1 fruit fly cellular context compared by ENCODE assay signal in genomic region chr2L:3600847-3601246, dm6.
A peak's percentile ranks its signal among the peaks of the same experiment; 100 is the strongest.
TF ChIP-seq lines count a peak whose summit lies in the region.

No protein-coding gene starts in this region.

TF ChIP-seq in whole organism, embryonic, 481 proteins besides CTCF, POLR2A, EP300 and RAD21 (continued from another document and continues in another):
- TF ChIP-seq CG18262 (tag; optimal IDR thresholded peaks at IDR 0.05; lab: Kevin White, UChicago) (peak; percentile 56), vvl (GFP tag; IDR thresholded peaks at IDR 0.05; lab: Robert Waterston, UW) (peak; percentile 28; the same call in 1 of the 2 replicates), CG8388 (GFP tag; optimal IDR thresholded peaks at IDR 0.05; lab: Kevin White, UChicago) (peak; percentile 36), luna (GFP tag; optimal IDR thresholded peaks at IDR 0.05; lab: Kevin White, UChicago) (no peak), B-H1 (GFP tag; IDR thresholded peaks at IDR 0.05; lab: Robert Waterston, UW) (no peak), CG9727 (GFP tag; optimal IDR thresholded peaks at IDR 0.05; lab: Kevin White, UChicago) (peak; percentile 73), inv (GFP tag; IDR thresholded peaks at IDR 0.05; lab: Robert Waterston, UW; ENCODE audit: partially characterized antibody) (no peak), unc-4 (GFP tag; IDR thresholded peaks at IDR 0.05; lab: Robert Waterston, UW; ENCODE audit: partially characterized antibody) (no peak), Bgb (GFP tag; IDR thresholded peaks at IDR 0.05; lab: Robert Waterston, UW; ENCODE audit: partially characterized antibody) (no peak), D19A (tag; optimal IDR thresholded peaks at IDR 0.05; lab: Kevin White, UChicago) (peak; percentile 34), Hr3 (GFP tag; optimal IDR thresholded peaks at IDR 0.05; lab: Kevin White, UChicago) (peak; percentile 5), CG32532 (GFP tag; IDR thresholded peaks at IDR 0.05; lab: Robert Waterston, UW) (no peak), Hr51 (GFP tag; optimal IDR thresholded peaks at IDR 0.05; lab: Kevin White, UChicago) (no peak), ro (GFP tag; IDR thresholded peaks at IDR 0.05; lab: Robert Waterston, UW) (no peak), gcm (GFP tag; optimal IDR thresholded peaks at IDR 0.05; lab: Kevin White, UChicago) (no peak), CG14667 (GFP tag; IDR thresholded peaks at IDR 0.05; lab: Robert Waterston, UW) (peak; percentile 6; the same call in 1 of the 2 replicates), Vsx1 (GFP tag; optimal IDR thresholded peaks at IDR 0.05; lab: Kevin White, UChicago) (no peak), lov (optimal IDR thresholded peaks at IDR 0.05; lab: Kevin White, UChicago) (no peak), lov (GFP tag; IDR thresholded peaks at IDR 0.05; lab: Robert Waterston, UW) (no peak), Ets65A (GFP tag; lab: Kevin White, UChicago) (peak; percentile 91), CG5953 (GFP tag; IDR thresholded peaks at IDR 0.05; lab: Robert Waterston, UW) (no peak), vnd (GFP tag; IDR thresholded peaks at IDR 0.05; lab: Robert Waterston, UW; ENCODE audit: partially characterized antibody) (no peak), CG1603 (tag; optimal IDR thresholded peaks at IDR 0.05; lab: Kevin White, UChicago) (peak; percentile 56), az2 (GFP tag; optimal IDR thresholded peaks at IDR 0.05; lab: Kevin White, UChicago) (peak; percentile 39), CG12104 (GFP tag; optimal IDR thresholded peaks at IDR 0.05; lab: Kevin White, UChicago) (no peak), lab (GFP tag; optimal IDR thresholded peaks at IDR 0.05; lab: Kevin White, UChicago) (no peak), Hmx (GFP tag; optimal IDR thresholded peaks at IDR 0.05; lab: Kevin White, UChicago) (no peak), abd-A (tag; optimal IDR thresholded peaks at IDR 0.05; lab: Kevin White, UChicago) (no peak), CG10959 (GFP tag; IDR thresholded peaks at IDR 0.05; lab: Robert Waterston, UW) (peak; percentile 80), Nf-YB (GFP tag; optimal IDR thresholded peaks at IDR 0.05; lab: Kevin White, UChicago) (no peak), gce (GFP tag; IDR thresholded peaks at IDR 0.05; lab: Robert Waterston, UW) (no peak), Neu2 (GFP tag; optimal IDR thresholded peaks at IDR 0.05; lab: Kevin White, UChicago; ENCODE audit: borderline replicate concordance) (no peak), rib (GFP tag; IDR thresholded peaks at IDR 0.05; lab: Robert Waterston, UW) (no peak), klu (GFP tag; IDR thresholded peaks at IDR 0.05; lab: Robert Waterston, UW) (no peak), CG12236 (GFP tag; optimal IDR thresholded peaks at IDR 0.05; lab: Kevin White, UChicago) (no peak), Fer3 (tag; optimal IDR thresholded peaks at IDR 0.05; lab: Kevin White, UChicago) (no peak), cato (GFP tag; optimal IDR thresholded peaks at IDR 0.05; lab: Kevin White, UChicago; ENCODE audit: borderline replicate concordance) (no peak), slou (GFP tag; optimal IDR thresholded peaks at IDR 0.05; lab: Kevin White, UChicago) (no peak), fd96Cb (tag; optimal IDR thresholded peaks at IDR 0.05; lab: Kevin White, UChicago) (peak; percentile 28), stc (GFP tag; IDR thresholded peaks at IDR 0.05; lab: Robert Waterston, UW) (no peak), CG12071 (GFP tag; optimal IDR thresholded peaks at IDR 0.05; lab: Kevin White, UChicago) (no peak), CG13123 (GFP tag; optimal IDR thresholded peaks at IDR 0.05; lab: Kevin White, UChicago) (no peak), C15 (GFP tag; IDR thresholded peaks at IDR 0.05; lab: Robert Waterston, UW) (no peak), CG10431 (GFP tag; optimal IDR thresholded peaks at IDR 0.05; lab: Kevin White, UChicago) (no peak), psq (GFP tag; optimal IDR thresholded peaks at IDR 0.05; lab: Kevin White, UChicago) (no peak), Sry-δ (GFP tag; optimal IDR thresholded peaks at IDR 0.05; lab: Kevin White, UChicago) (no peak), tll (GFP tag; optimal IDR thresholded peaks at IDR 0.05; lab: Kevin White, UChicago) (no peak), CG12942 (GFP tag; optimal IDR thresholded peaks at IDR 0.05; lab: Kevin White, UChicago) (no peak), tio (GFP tag; optimal IDR thresholded peaks at IDR 0.05; lab: Kevin White, UChicago) (no peak), CG31388 (GFP tag; optimal IDR thresholded peaks at IDR 0.05; lab: Kevin White, UChicago) (no peak), wdn (GFP tag; IDR thresholded peaks at IDR 0.05; lab: Robert Waterston, UW) (no peak), croc (GFP tag; conservative IDR thresholded peaks at IDR 0.05; lab: Robert Waterston, UW) (peak; percentile 24; the same call in 1 of the 3 replicates), ssp (GFP tag; IDR thresholded peaks at IDR 0.05; lab: Robert Waterston, UW) (peak; percentile 15; the same call in 1 of the 2 replicates), CG4328 (GFP tag; optimal IDR thresholded peaks at IDR 0.05; lab: Kevin White, UChicago) (no peak), HHEX (GFP tag; optimal IDR thresholded peaks at IDR 0.05; lab: Kevin White, UChicago) (no peak), CG9797 (GFP tag; optimal IDR thresholded peaks at IDR 0.05; lab: Kevin White, UChicago) (no peak), CG11695 (GFP tag; IDR thresholded peaks at IDR 0.05; lab: Robert Waterston, UW) (no peak), CG3995 (GFP tag; optimal IDR thresholded peaks at IDR 0.05; lab: Kevin White, UChicago) (no peak), CG2116 (GFP tag; optimal IDR thresholded peaks at IDR 0.05; lab: Kevin White, UChicago) (no peak), CkIIα-i1 (GFP tag; IDR thresholded peaks at IDR 0.05; lab: Robert Waterston, UW) (no peak), CG1647 (GFP tag; optimal IDR thresholded peaks at IDR 0.05; lab: Kevin White, UChicago) (no peak), NC2α (GFP tag; optimal IDR thresholded peaks at IDR 0.05; lab: Kevin White, UChicago) (peak; percentile 2), Deaf1 (tag; optimal IDR thresholded peaks at IDR 0.05; lab: Kevin White, UChicago) (no peak), Camta (GFP tag; optimal IDR thresholded peaks at IDR 0.05; lab: Kevin White, UChicago) (no peak), chn (GFP tag; optimal IDR thresholded peaks at IDR 0.05; lab: Kevin White, UChicago) (peak; percentile 16), Nf-YA (GFP tag; IDR thresholded peaks at IDR 0.05; lab: Robert Waterston, UW) (no peak), CG1233 (GFP tag; optimal IDR thresholded peaks at IDR 0.05; lab: Kevin White, UChicago) (no peak), CG3838 (GFP tag; optimal IDR thresholded peaks at IDR 0.05; lab: Kevin White, UChicago) (no peak), Ada2b (GFP tag; IDR thresholded peaks at IDR 0.05; lab: Robert Waterston, UW) (no peak), zen2 (GFP tag; IDR thresholded peaks at IDR 0.05; lab: Robert Waterston, UW; ENCODE audit: partially characterized antibody) (no peak), Asciz (GFP tag; optimal IDR thresholded peaks at IDR 0.05; lab: Kevin White, UChicago) (no peak), cg (GFP tag; optimal IDR thresholded peaks at IDR 0.05; lab: Kevin White, UChicago) (no peak), Med (GFP tag; lab: Kevin White, UChicago) (peak; percentile 60), Mrtf (GFP tag; IDR thresholded peaks at IDR 0.05; lab: Robert Waterston, UW) (no peak), CG7928 (GFP tag; optimal IDR thresholded peaks at IDR 0.05; lab: Kevin White, UChicago) (no peak), org-1 (GFP tag; optimal IDR thresholded peaks at IDR 0.05; lab: Kevin White, UChicago) (no peak), mam (GFP tag; optimal IDR thresholded peaks at IDR 0.05; lab: Kevin White, UChicago) (no peak), Abd-B (GFP tag; optimal IDR thresholded peaks at IDR 0.05; lab: Kevin White, UChicago) (peak; percentile 5), HLH3B (GFP tag; IDR thresholded peaks at IDR 0.05; lab: Robert Waterston, UW) (no peak), cad (GFP tag; optimal IDR thresholded peaks at IDR 0.05; lab: Kevin White, UChicago) (no peak), Mes4 (GFP tag; optimal IDR thresholded peaks at IDR 0.05; lab: Kevin White, UChicago) (peak; percentile 7), Aef1 (GFP tag; IDR thresholded peaks at IDR 0.05; lab: Robert Waterston, UW) (no peak), vfl (GFP tag; optimal IDR thresholded peaks at IDR 0.05; lab: Kevin White, UChicago) (no peak), MESR4 (GFP tag; optimal IDR thresholded peaks at IDR 0.05; lab: Kevin White, UChicago) (no peak), toy (GFP tag; IDR thresholded peaks at IDR 0.05; lab: Robert Waterston, UW) (no peak), Gsc (GFP tag; IDR thresholded peaks at IDR 0.05; lab: Robert Waterston, UW) (no peak), ham (GFP tag; IDR thresholded peaks at IDR 0.05; lab: Robert Waterston, UW) (no peak), CG13424 (tag; optimal IDR thresholded peaks at IDR 0.05; lab: Kevin White, UChicago) (peak; percentile 14), CG14710 (tag; optimal IDR thresholded peaks at IDR 0.05; lab: Kevin White, UChicago) (peak; percentile 24), gcm2 (GFP tag; optimal IDR thresholded peaks at IDR 0.05; lab: Kevin White, UChicago) (no peak), CG17361 (GFP tag; IDR thresholded peaks at IDR 0.05; lab: Robert Waterston, UW) (0 out of 3 replicates have a peak, but pooled peaks have one; percentile 34), sc (optimal IDR thresholded peaks at IDR 0.05; lab: Kevin White, UChicago) (no peak), sc (GFP tag; optimal IDR thresholded peaks at IDR 0.05; lab: Kevin White, UChicago) (peak; percentile 16), CG15269 (tag; optimal IDR thresholded peaks at IDR 0.05; lab: Kevin White, UChicago) (no peak), Stat92E (GFP tag; optimal IDR thresholded peaks at IDR 0.05; lab: Kevin White, UChicago) (no peak), fd64A (GFP tag; optimal IDR thresholded peaks at IDR 0.05; lab: Kevin White, UChicago) (no peak), CG17912 (GFP tag; optimal IDR thresholded peaks at IDR 0.05; lab: Kevin White, UChicago) (no peak), CG16815 (GFP tag; optimal IDR thresholded peaks at IDR 0.05; lab: Kevin White, UChicago) (peak; percentile 36), CG8089 (GFP tag; optimal IDR thresholded peaks at IDR 0.05; lab: Kevin White, UChicago) (no peak), CG6854 (GFP tag; optimal IDR thresholded peaks at IDR 0.05; lab: Kevin White, UChicago) (no peak), CG3281 (GFP tag; optimal IDR thresholded peaks at IDR 0.05; lab: Kevin White, UChicago) (no peak), CG6791 (GFP tag; IDR thresholded peaks at IDR 0.05; lab: Robert Waterston, UW; ENCODE audit: partially characterized antibody) (no peak), Poxn (GFP tag; IDR thresholded peaks at IDR 0.05; lab: Robert Waterston, UW) (no peak), CG8924 (tag; optimal IDR thresholded peaks at IDR 0.05; lab: Kevin White, UChicago) (peak; percentile 18), dm (GFP tag; optimal IDR thresholded peaks at IDR 0.05; lab: Kevin White, UChicago) (no peak), dimm (GFP tag; IDR thresholded peaks at IDR 0.05; lab: Robert Waterston, UW) (no peak), D19B (GFP tag; optimal IDR thresholded peaks at IDR 0.05; lab: Kevin White, UChicago) (no peak), CG11504 (tag; optimal IDR thresholded peaks at IDR 0.05; lab: Kevin White, UChicago) (peak; percentile 33), Fer2 (tag; optimal IDR thresholded peaks at IDR 0.05; lab: Kevin White, UChicago) (no peak), amos (GFP tag; IDR thresholded peaks at IDR 0.05; lab: Robert Waterston, UW; ENCODE audit: partially characterized antibody) (no peak), wek (GFP tag; optimal IDR thresholded peaks at IDR 0.05; lab: Kevin White, UChicago) (no peak), sob (GFP tag; IDR thresholded peaks at IDR 0.05; lab: Robert Waterston, UW) (0 out of 2 replicates have a peak, but pooled peaks have one; percentile 39), CG11696 (GFP tag; IDR thresholded peaks at IDR 0.05; lab: Robert Waterston, UW) (no peak), CG8944 (GFP tag; optimal IDR thresholded peaks at IDR 0.05; lab: Kevin White, UChicago) (no peak), pb (GFP tag; optimal IDR thresholded peaks at IDR 0.05; lab: Kevin White, UChicago) (no peak), aop (GFP tag; IDR thresholded peaks at IDR 0.05; lab: Robert Waterston, UW) (no peak), CG13775 (GFP tag; optimal IDR thresholded peaks at IDR 0.05; lab: Kevin White, UChicago) (peak; percentile 31), CG15073 (GFP tag; optimal IDR thresholded peaks at IDR 0.05; lab: Kevin White, UChicago) (no peak), CG4424 (GFP tag; optimal IDR thresholded peaks at IDR 0.05; lab: Kevin White, UChicago) (peak; percentile 31), peb (GFP tag; IDR thresholded peaks at IDR 0.05; lab: Robert Waterston, UW) (no peak), slp2 (GFP tag; optimal IDR thresholded peaks at IDR 0.05; lab: Kevin White, UChicago) (no peak), pan (optimal IDR thresholded peaks at IDR 0.05; lab: Kevin White, UChicago) (no peak), pan (GFP tag; optimal IDR thresholded peaks at IDR 0.05 in 1 of 2, IDR thresholded peaks at IDR 0.05 in 1 of 2) (no peak), lbe (GFP tag; optimal IDR thresholded peaks at IDR 0.05; lab: Kevin White, UChicago) (no peak), CG11398 (GFP tag; optimal IDR thresholded peaks at IDR 0.05; lab: Kevin White, UChicago) (no peak), sqz (GFP tag; optimal IDR thresholded peaks at IDR 0.05; lab: Kevin White, UChicago) (no peak), CG14860 (GFP tag; IDR thresholded peaks at IDR 0.05; lab: Robert Waterston, UW; ENCODE audit: partially characterized antibody) (no peak), CG12659 (GFP tag; optimal IDR thresholded peaks at IDR 0.05; lab: Kevin White, UChicago) (no peak), CG4617 (GFP tag; optimal IDR thresholded peaks at IDR 0.05; lab: Kevin White, UChicago; ENCODE audit: borderline replicate concordance) (no peak), gfzf (GFP tag; optimal IDR thresholded peaks at IDR 0.05; lab: Kevin White, UChicago) (no peak), chif (GFP tag; optimal IDR thresholded peaks at IDR 0.05; lab: Kevin White, UChicago) (peak; percentile 18 to 72), gsb-n (tag; optimal IDR thresholded peaks at IDR 0.05; lab: Kevin White, UChicago) (peak; percentile 41), pros (GFP tag; optimal IDR thresholded peaks at IDR 0.05; lab: Kevin White, UChicago) (no peak), dati (GFP tag; IDR thresholded peaks at IDR 0.05; lab: Robert Waterston, UW) (no peak), exex (tag; optimal IDR thresholded peaks at IDR 0.05; lab: Kevin White, UChicago) (no peak), CG4730 (GFP tag; IDR thresholded peaks at IDR 0.05; lab: Robert Waterston, UW) (no peak), Hr39 (optimal IDR thresholded peaks at IDR 0.05; lab: Kevin White, UChicago) (no peak), pzg (GFP tag; optimal IDR thresholded peaks at IDR 0.05; lab: Kevin White, UChicago) (no peak)
